Worm (Caenorhabditis elegans) whole organism, L4 larva: ENCODE results near the gene ZK697.1.

Source experiments
- aly-2 ChIP-seq: sonication (generic microtip); optimal IDR thresholded peaks from 2 replicates; lab custom pipeline; 2018; ENCODE audit warnings: missing biosample characterization, missing genetic modification characterization
- ceh-82 ChIP-seq: sonication (generic microtip); optimal IDR thresholded peaks from 2 replicates; lab custom pipeline; 2017; ENCODE audit warnings: missing biosample characterization, missing genetic modification characterization
- dmd-9 ChIP-seq: fragments of 200-800 bp; sonication (Bioruptor generic); IDR thresholded peaks from 2 replicates; pipeline ENCODE4 v1.3.6; 2022; ENCODE audit warnings: missing genetic modification reagents, missing genetic modification characterization, missing compliant biosample characterization
- fos-1 ChIP-seq: fragments of 150-350 bp; optimal IDR thresholded peaks from 2 replicates; lab custom pipeline; 2014; ENCODE audit warnings: missing biosample characterization, missing genetic modification characterization
- nhr-237 ChIP-seq: sonication (generic microtip); optimal IDR thresholded peaks from 2 replicates; lab custom pipeline; 2017; ENCODE audit warnings: missing biosample characterization, missing genetic modification characterization
- snpc-4 ChIP-seq: fragments of 150-350 bp; optimal IDR thresholded peaks from 2 replicates; lab custom pipeline; 2014; ENCODE audit warnings: missing biosample characterization, missing genetic modification characterization
- unc-39 ChIP-seq: sonication (generic microtip); optimal IDR thresholded peaks from 2 replicates; lab custom pipeline; 2017; ENCODE audit warnings: missing biosample characterization, missing genetic modification characterization
- zag-1 ChIP-seq: fragments of 150-350 bp; optimal IDR thresholded peaks from 2 replicates; lab custom pipeline; 2014; ENCODE audit warnings: missing biosample characterization, missing genetic modification characterization

ce11 chrV:1721966-1722365 lies 30.6 kb upstream of the ZK697.1 start, which contains the start of gene srw-101:
- TF ChIP-seq ceh-82 (tag; lab: Kevin White, UChicago) (no peak), dmd-9 (no peak), aly-2 (tag; lab: Kevin White, UChicago) (no peak), unc-39 (tag; lab: Kevin White, UChicago) (no peak), snpc-4 (tag; lab: Kevin White, UChicago) (no peak), zag-1 (tag; lab: Kevin White, UChicago) (no peak), fos-1 (tag; lab: Kevin White, UChicago) (no peak), nhr-237 (tag; lab: Kevin White, UChicago) (no peak)
